Fruit fly (Drosophila melanogaster): ENCODE results near the gene mRpL38.

The mRpL38 gene

dm6 chrX:14213509-14214154, 12.5 kb upstream of the mRpL38 start:
- TF ChIP-seq net (GFP tag; optimal IDR thresholded peaks at IDR 0.05) (peak; percentile 5), fd59A (GFP tag; optimal IDR thresholded peaks at IDR 0.05) (no peak), Hr38 (GFP tag; optimal IDR thresholded peaks at IDR 0.05) (no peak), CG3032 (tag; optimal IDR thresholded peaks at IDR 0.05) (no peak), fkh (GFP tag; optimal IDR thresholded peaks at IDR 0.05) (peak; percentile 18), Hr4 (GFP tag; optimal IDR thresholded peaks at IDR 0.05) (peak; percentile 71), spab (GFP tag; optimal IDR thresholded peaks at IDR 0.05) (no peak), acj6 (GFP tag; optimal IDR thresholded peaks at IDR 0.05) (peak; percentile 30), CG8319 (GFP tag; optimal IDR thresholded peaks at IDR 0.05) (no peak), OdsH (GFP tag; optimal IDR thresholded peaks at IDR 0.05) (peak; percentile 42), Blimp-1 (GFP tag; optimal IDR thresholded peaks at IDR 0.05) (no peak), lz (GFP tag; optimal IDR thresholded peaks at IDR 0.05) (no peak), cyc (GFP tag; optimal IDR thresholded peaks at IDR 0.05) (no peak), CG6276 (GFP tag; optimal IDR thresholded peaks at IDR 0.05) (peak; percentile 51), topi (GFP tag; optimal IDR thresholded peaks at IDR 0.05) (no peak), Ets21C (GFP tag; optimal IDR thresholded peaks at IDR 0.05) (no peak), Gug (GFP tag; IDR thresholded peaks at IDR 0.05) (no peak), CG6854 (GFP tag; optimal IDR thresholded peaks at IDR 0.05) (no peak), CG10631 (GFP tag; optimal IDR thresholded peaks at IDR 0.05) (peak; percentile 12), Sox15 (GFP tag; optimal IDR thresholded peaks at IDR 0.05) (no peak), CG31627 (GFP tag; optimal IDR thresholded peaks at IDR 0.05) (no peak), Smox (GFP tag; optimal IDR thresholded peaks at IDR 0.05) (no peak), eg (GFP tag; IDR thresholded peaks at IDR 0.05) (peak; percentile 72), Ets96B (tag; optimal IDR thresholded peaks at IDR 0.05) (no peak), fd85E (GFP tag; optimal IDR thresholded peaks at IDR 0.05) (no peak), CG6163 (GFP tag; IDR thresholded peaks at IDR 0.05) (no peak), dsx (GFP tag; optimal IDR thresholded peaks at IDR 0.05; ENCODE audit: poor library complexity, severe bottlenecking) (no peak), CG32006 (GFP tag; optimal IDR thresholded peaks at IDR 0.05) (peak; percentile 77), CG3919 (GFP tag; optimal IDR thresholded peaks at IDR 0.05) (peak; percentile 39), salr (GFP tag; optimal IDR thresholded peaks at IDR 0.05) (peak in 1 of 2 experiments; percentile 30), CG11762 (GFP tag; optimal IDR thresholded peaks at IDR 0.05; ENCODE audit: insufficient read depth) (no peak), CG15336 (GFP tag; IDR thresholded peaks at IDR 0.05) (peak; percentile 66), CG11902 (GFP tag; optimal IDR thresholded peaks at IDR 0.05) (no peak), Eip78C (GFP tag) (peak; percentile 77), Eip75B (GFP tag; optimal IDR thresholded peaks at IDR 0.05) (peak; percentile 16), CG34406 (GFP tag; optimal IDR thresholded peaks at IDR 0.05) (no peak), Sox102F (GFP tag; optimal IDR thresholded peaks at IDR 0.05) (no peak), Met (GFP tag; optimal IDR thresholded peaks at IDR 0.05) (no peak), esn (GFP tag; optimal IDR thresholded peaks at IDR 0.05) (no peak), vri (GFP tag; optimal IDR thresholded peaks at IDR 0.05) (no peak), CG7368 (GFP tag; optimal IDR thresholded peaks at IDR 0.05) (no peak), CG9139 (GFP tag; optimal IDR thresholded peaks at IDR 0.05) (no peak), CG6808 (GFP tag; optimal IDR thresholded peaks at IDR 0.05) (peak; percentile 51), ss (GFP tag; optimal IDR thresholded peaks at IDR 0.05) (no peak), Sox14 (GFP tag; optimal IDR thresholded peaks at IDR 0.05) (peak; percentile 2), achi (GFP tag; optimal IDR thresholded peaks at IDR 0.05) (peak; percentile 25), CG11294 (GFP tag; IDR thresholded peaks at IDR 0.05) (no peak), Eip93F (GFP tag; optimal IDR thresholded peaks at IDR 0.05) (no peak), CG1621 (tag; optimal IDR thresholded peaks at IDR 0.05) (no peak), Lpt (GFP tag; optimal IDR thresholded peaks at IDR 0.05) (peak; percentile 34), CG16779 (tag; optimal IDR thresholded peaks at IDR 0.05) (no peak), Hr39 (GFP tag; optimal IDR thresholded peaks at IDR 0.05) (no peak)

Measured in whole organism, prepupa.